Fruit fly (Drosophila melanogaster) whole organism, prepupa: ENCODE measurements around the gene CG13108.

Experiments used
- CG10669 ChIP-seq: fragments of 200-800 bp; sonication (Bioruptor generic); optimal IDR thresholded peaks from 3 replicates; lab custom pipeline; 2018; ENCODE audit warnings: missing biosample characterization, mild to moderate bottlenecking, missing genetic modification characterization, moderate library complexity
- CG11902 ChIP-seq: fragments of 200-800 bp; sonication (Bioruptor generic); optimal IDR thresholded peaks from 3 replicates; lab custom pipeline; 2016; ENCODE audit warnings: missing biosample characterization, missing genetic modification characterization
- CG1621 ChIP-seq: fragments of 200-800 bp; sonication (Bioruptor generic); optimal IDR thresholded peaks from 3 replicates; lab custom pipeline; 2018; ENCODE audit warnings: missing biosample characterization, mild to moderate bottlenecking, missing genetic modification characterization
- CG16779 ChIP-seq: fragments of 200-800 bp; sonication (Bioruptor generic); optimal IDR thresholded peaks from 3 replicates; lab custom pipeline; 2017; ENCODE audit warnings: missing biosample characterization, mild to moderate bottlenecking, missing genetic modification characterization
- CG3919 ChIP-seq: fragments of 200-800 bp; sonication (Bioruptor generic); optimal IDR thresholded peaks from 3 replicates; lab custom pipeline; 2016; ENCODE audit warnings: missing biosample characterization, missing genetic modification characterization
- CG8119 ChIP-seq: fragments of 200-800 bp; sonication (Bioruptor generic); IDR thresholded peaks from 3 replicates; pipeline ENCODE4 v1.3.6; 2022; ENCODE audit warnings: missing biosample characterization, missing genetic modification characterization
- CG8319 ChIP-seq: fragments of 200-800 bp; sonication (Bioruptor generic); optimal IDR thresholded peaks from 3 replicates; lab custom pipeline; 2016; ENCODE audit warnings: missing biosample characterization, missing genetic modification characterization
- Eip78C ChIP-seq: fragments of 200-800 bp; sonication (Bioruptor generic); peaks from one replicate; lab custom pipeline; 2016; ENCODE audit warnings: missing biosample characterization, missing genetic modification characterization
- Ets21C ChIP-seq: fragments of 200-800 bp; sonication (Bioruptor generic); optimal IDR thresholded peaks from 3 replicates; lab custom pipeline; 2016; ENCODE audit warnings: missing biosample characterization, missing genetic modification characterization
- Ets96B ChIP-seq: fragments of 200-800 bp; optimal IDR thresholded peaks from 2 replicates; lab custom pipeline; 2019; ENCODE audit warnings: missing biosample characterization, mild to moderate bottlenecking, missing genetic modification characterization, moderate library complexity
- Sox102F ChIP-seq: fragments of 200-800 bp; sonication (Bioruptor generic); optimal IDR thresholded peaks from 2 replicates; lab custom pipeline; 2016; ENCODE audit warnings: missing biosample characterization, mild to moderate bottlenecking, missing genetic modification characterization
- Sox15 ChIP-seq: fragments of 200-800 bp; sonication (Bioruptor generic); optimal IDR thresholded peaks from 3 replicates; lab custom pipeline; 2016; ENCODE audit warnings: missing biosample characterization, missing genetic modification characterization
- achi ChIP-seq: fragments of 200-800 bp; sonication (Bioruptor generic); optimal IDR thresholded peaks from 3 replicates; lab custom pipeline; 2016; ENCODE audit warnings: missing biosample characterization, missing genetic modification characterization
- dac ChIP-seq: fragments of 200-800 bp; sonication (Bioruptor generic); optimal IDR thresholded peaks from 2 replicates; lab custom pipeline; 2017; ENCODE audit warnings: missing biosample characterization, mild to moderate bottlenecking, missing genetic modification characterization
- dsx ChIP-seq: fragments of 200-800 bp; optimal IDR thresholded peaks from 3 replicates; lab custom pipeline; 2019; ENCODE audit warnings: missing biosample characterization, mild to moderate bottlenecking, missing genetic modification characterization, moderate library complexity; ENCODE audit not compliant: poor library complexity, severe bottlenecking
- fd85E ChIP-seq: fragments of 200-800 bp; sonication (Bioruptor generic); optimal IDR thresholded peaks from 3 replicates; lab custom pipeline; 2016; ENCODE audit warnings: missing biosample characterization, missing genetic modification characterization
- fkh ChIP-seq: fragments of 200-800 bp; sonication (Bioruptor generic); optimal IDR thresholded peaks from 3 replicates; lab custom pipeline; 2017; ENCODE audit warnings: missing biosample characterization, mild to moderate bottlenecking, missing genetic modification characterization, moderate library complexity
- lz ChIP-seq: fragments of 200-800 bp; sonication (Bioruptor generic); optimal IDR thresholded peaks from 3 replicates; lab custom pipeline; 2016; ENCODE audit warnings: missing biosample characterization, missing genetic modification characterization
- svp ChIP-seq: fragments of 200-800 bp; sonication (Bioruptor generic); peaks from one replicate; lab custom pipeline; 2016; ENCODE audit warnings: missing biosample characterization, missing genetic modification characterization
- topi ChIP-seq: fragments of 200-800 bp; sonication (Bioruptor generic); optimal IDR thresholded peaks from 3 replicates; lab custom pipeline; 2016; ENCODE audit warnings: missing biosample characterization, missing genetic modification characterization
- vri ChIP-seq: fragments of 200-800 bp; sonication (Bioruptor generic); optimal IDR thresholded peaks from 3 replicates; lab custom pipeline; 2016; ENCODE audit warnings: missing biosample characterization, mild to moderate bottlenecking, missing genetic modification characterization

Gene CG13108

dm6 chr2L:9210864-9211701 lies 47.0 kb downstream of the CG13108 start (continued):
- TF ChIP-seq CG16779 (tag; lab: Kevin White, UChicago) (peak; percentile 86), achi (GFP tag; lab: Kevin White, UChicago) (peak; percentile 87), CG1621 (tag; lab: Kevin White, UChicago) (peak; percentile 75), dac (GFP tag; lab: Kevin White, UChicago) (peak; percentile 24), dsx (peak; percentile 90), fd85E (peak; percentile 29), Ets21C (peak; percentile 89), lz (GFP tag; lab: Kevin White, UChicago) (peak; percentile 91), Eip78C (peak; percentile 99), topi (GFP tag; lab: Kevin White, UChicago) (peak; percentile 98), svp (GFP tag; lab: Kevin White, UChicago) (peak; percentile 98), vri (GFP tag; lab: Kevin White, UChicago) (peak; percentile 89), CG3919 (GFP tag; lab: Kevin White, UChicago) (peak; percentile 91), Ets96B (tag; lab: Kevin White, UChicago) (peak; percentile 92), CG8119 (GFP tag; lab: Robert Waterston, UW) (peak; percentile 84), Sox15 (GFP tag; lab: Kevin White, UChicago) (peak; percentile 85), CG8319 (GFP tag; lab: Kevin White, UChicago) (peak; percentile 85), CG11902 (peak; percentile 84), Sox102F (peak; percentile 94)

DNA sequence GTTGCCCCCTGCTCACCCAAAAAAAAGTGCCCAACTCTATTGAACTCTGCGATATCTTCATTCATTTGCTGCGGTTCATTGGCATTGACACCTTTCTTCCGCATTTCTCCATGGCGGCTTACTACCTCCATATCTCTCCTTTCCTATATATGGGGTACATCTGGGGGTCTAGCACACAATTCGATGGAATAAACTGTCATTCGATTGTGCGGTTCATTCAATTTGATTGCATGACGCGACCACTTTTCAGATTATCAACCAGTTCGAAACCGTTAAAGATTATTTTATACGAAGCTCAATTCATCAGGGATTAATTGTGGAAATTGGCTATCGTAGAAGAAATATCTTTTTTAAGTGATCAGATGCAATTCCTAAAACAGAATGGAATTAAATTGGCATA lies 49.6 kb downstream of the CG13108 start:
- peak; percentile 21 for TF ChIP-seq vri (GFP tag; lab: Kevin White, UChicago)
- TF ChIP-seq fkh (GFP tag; lab: Kevin White, UChicago): no peak
- no peak for TF ChIP-seq CG10669
- TF ChIP-seq svp (GFP tag; lab: Kevin White, UChicago): peak; percentile 92
